Worm (Caenorhabditis elegans) whole organism, young adult: ENCODE data around the gene nspb-2.

Experiments
- C17E4.6 ChIP-seq: fragments of 200-800 bp; sonication (Bioruptor generic); IDR thresholded peaks from 2 replicates; pipeline ENCODE4 v1.3.6; 2022; ENCODE audit warnings: missing genetic modification reagents, missing genetic modification characterization, missing compliant biosample characterization
- D2030.7 ChIP-seq: fragments of 200-800 bp; sonication (Bioruptor generic); IDR thresholded peaks from 2 replicates; pipeline ENCODE4 v1.3.6; 2022; ENCODE audit warnings: missing genetic modification reagents, missing genetic modification characterization, missing compliant biosample characterization
- F10E7.11 ChIP-seq: sonication (generic microtip); optimal IDR thresholded peaks from 2 replicates; lab custom pipeline; 2017; ENCODE audit warnings: mild to moderate bottlenecking, missing genetic modification characterization, moderate library complexity, missing compliant biosample characterization
- F23B12.7 ChIP-seq: sonication (generic microtip); optimal IDR thresholded peaks from 2 replicates; lab custom pipeline; 2017; ENCODE audit warnings: missing genetic modification characterization, mild to moderate bottlenecking, missing compliant biosample characterization, antibody characterized with exemption, moderate library complexity; ENCODE audit not compliant: insufficient read depth
- F33H1.4 ChIP-seq: fragments of 200-800 bp; sonication (Bioruptor generic); IDR thresholded peaks from 2 replicates; pipeline ENCODE4 v1.3.6; 2022; ENCODE audit warnings: missing genetic modification reagents, missing genetic modification characterization, missing compliant biosample characterization
- F52B5.7 ChIP-seq: sonication (generic microtip); optimal IDR thresholded peaks from 2 replicates; lab custom pipeline; 2016; ENCODE audit warnings: mild to moderate bottlenecking, missing genetic modification characterization, missing compliant biosample characterization
- F55B11.4 ChIP-seq: sonication (generic microtip); optimal IDR thresholded peaks from 2 replicates; lab custom pipeline; 2016; ENCODE audit warnings: missing compliant biosample characterization, missing genetic modification characterization, borderline replicate concordance; ENCODE audit not compliant: insufficient read depth
- K12H6.12 ChIP-seq: fragments of 200-800 bp; sonication (Bioruptor generic); optimal IDR thresholded peaks from 2 replicates; lab custom pipeline; 2018; ENCODE audit warnings: mild to moderate bottlenecking, missing genetic modification characterization, missing compliant biosample characterization
- Y56A3A.18 ChIP-seq: fragments of 200-800 bp; sonication (Bioruptor generic); IDR thresholded peaks from 2 replicates; pipeline ENCODE4 v1.3.6; 2022; ENCODE audit warnings: missing genetic modification reagents, missing genetic modification characterization, missing compliant biosample characterization
- Y79H2A.3 ChIP-seq: fragments of 200-800 bp; sonication (Bioruptor generic); conservative IDR thresholded peaks from 2 replicates; pipeline ENCODE4 v1.3.6; 2022; ENCODE audit warnings: missing genetic modification reagents, missing genetic modification characterization, missing compliant biosample characterization
- ZK185.1 ChIP-seq: sonication (generic microtip); optimal IDR thresholded peaks from 2 replicates; lab custom pipeline; 2016; ENCODE audit warnings: mild to moderate bottlenecking, missing genetic modification characterization, missing compliant biosample characterization; ENCODE audit not compliant: poor library complexity, severe bottlenecking
- attf-5 ChIP-seq: fragments of 200-800 bp; sonication (Bioruptor generic); optimal IDR thresholded peaks from 2 replicates; lab custom pipeline; 2018; ENCODE audit warnings: mild to moderate bottlenecking, missing genetic modification characterization, missing compliant biosample characterization
- attf-6 ChIP-seq: fragments of 200-800 bp; sonication (Bioruptor generic); IDR thresholded peaks from 2 replicates; pipeline ENCODE4 v1.3.6; 2022; ENCODE audit warnings: missing genetic modification reagents, missing genetic modification characterization, missing compliant biosample characterization
- ccch-3 ChIP-seq: fragments of 200-800 bp; sonication (Bioruptor generic); optimal IDR thresholded peaks from 2 replicates; lab custom pipeline; 2018; ENCODE audit warnings: mild to moderate bottlenecking, missing genetic modification characterization, missing compliant biosample characterization
- cebp-1 ChIP-seq, 2 experiments: fragments of 200-800 bp in 1 of 2; sonication (Bioruptor generic) in 1 of 2; sonication (generic microtip) in 1 of 2; IDR thresholded peaks in 1 of 2; optimal IDR thresholded peaks in 1 of 2; 2 replicates each; pipeline versions ENCODE4 v1.3.6 to Lab custom; 2017 to 2022; ENCODE audit warnings: missing compliant biosample characterization in 2 of 2, missing genetic modification characterization in 2 of 2, mild to moderate bottlenecking in 1 of 2, missing genetic modification reagents in 1 of 2, moderate library complexity in 1 of 2
- ceh-100 ChIP-seq: fragments of 200-800 bp; sonication (Bioruptor generic); IDR thresholded peaks from 2 replicates; pipeline ENCODE4 v1.3.6; 2022; ENCODE audit warnings: missing genetic modification reagents, missing genetic modification characterization, missing compliant biosample characterization
- ceh-40 ChIP-seq: fragments of 200-800 bp; sonication (Bioruptor generic); IDR thresholded peaks from 2 replicates; pipeline ENCODE4 v1.3.6; 2022; ENCODE audit warnings: missing genetic modification characterization, missing compliant biosample characterization
- ceh-79 ChIP-seq: sonication (generic microtip); optimal IDR thresholded peaks from 2 replicates; lab custom pipeline; 2017; ENCODE audit warnings: mild to moderate bottlenecking, missing genetic modification characterization, missing compliant biosample characterization
- dpl-1 ChIP-seq: fragments of 150-350 bp; optimal IDR thresholded peaks from 2 replicates; lab custom pipeline; 2014; ENCODE audit warnings: missing biosample characterization, missing genetic modification reagents, missing genetic modification characterization
- egl-18 ChIP-seq: fragments of 200-800 bp; sonication (Bioruptor generic); IDR thresholded peaks from 2 replicates; pipeline ENCODE4 v1.3.6; 2022; ENCODE audit warnings: missing genetic modification reagents, missing genetic modification characterization, missing compliant biosample characterization
- egrh-3 ChIP-seq: fragments of 200-800 bp; sonication (Bioruptor generic); IDR thresholded peaks from 2 replicates; pipeline ENCODE4 v1.3.6; 2022; ENCODE audit warnings: missing genetic modification reagents, missing genetic modification characterization, missing compliant biosample characterization
- ekl-4 ChIP-seq: fragments of 200-800 bp; sonication (Bioruptor generic); IDR thresholded peaks from 2 replicates; pipeline ENCODE4 v1.3.6; 2022; ENCODE audit warnings: missing genetic modification reagents, missing genetic modification characterization, missing compliant biosample characterization
- hlh-12 ChIP-seq: sonication (generic microtip); optimal IDR thresholded peaks from 2 replicates; lab custom pipeline; 2016; ENCODE audit warnings: missing genetic modification characterization, missing compliant biosample characterization
- hlh-26 ChIP-seq: fragments of 200-800 bp; sonication (Bioruptor generic); conservative IDR thresholded peaks from 2 replicates; pipeline ENCODE4 v1.3.6; 2022; ENCODE audit warnings: missing genetic modification reagents, missing genetic modification characterization, missing compliant biosample characterization
- hmg-1.2 ChIP-seq: fragments of 200-800 bp; sonication (Bioruptor generic); IDR thresholded peaks from 2 replicates; pipeline ENCODE4 v1.3.6; 2022; ENCODE audit warnings: missing genetic modification reagents, missing genetic modification characterization, missing compliant biosample characterization
- lin-40 ChIP-seq: sonication (generic microtip); optimal IDR thresholded peaks from 2 replicates; lab custom pipeline; 2016; ENCODE audit warnings: missing genetic modification characterization, mild to moderate bottlenecking, missing compliant biosample characterization, missing genotype, missing genetic modification reagents
- lsl-1 ChIP-seq: fragments of 200-800 bp; sonication (Bioruptor generic); optimal IDR thresholded peaks from 2 replicates; lab custom pipeline; 2018; ENCODE audit warnings: mild to moderate bottlenecking, missing genetic modification characterization, moderate library complexity, missing compliant biosample characterization
- madf-6 ChIP-seq: fragments of 200-800 bp; sonication (Bioruptor generic); IDR thresholded peaks from 2 replicates; pipeline ENCODE4 v1.3.6; 2022; ENCODE audit warnings: missing genetic modification reagents, missing genetic modification characterization, missing compliant biosample characterization
- mes-4 ChIP-seq: sonication (generic microtip); optimal IDR thresholded peaks from 2 replicates; lab custom pipeline; 2016; ENCODE audit warnings: missing genotype, missing genetic modification characterization, missing compliant biosample characterization
- nfya-1 ChIP-seq: sonication (generic microtip); optimal IDR thresholded peaks from 2 replicates; lab custom pipeline; 2017; ENCODE audit warnings: antibody characterized with exemption, missing compliant biosample characterization, missing genetic modification characterization, borderline replicate concordance; ENCODE audit not compliant: insufficient read depth
- nfya-2 ChIP-seq: fragments of 200-800 bp; sonication (Bioruptor generic); IDR thresholded peaks from 2 replicates; pipeline ENCODE4 v1.3.6; 2022; ENCODE audit warnings: missing genetic modification reagents, missing genetic modification characterization, missing compliant biosample characterization
- nfyb-1 ChIP-seq: fragments of 200-800 bp; sonication (Bioruptor generic); IDR thresholded peaks from 2 replicates; pipeline ENCODE4 v1.3.6; 2022; ENCODE audit warnings: missing genetic modification reagents, missing genetic modification characterization, missing compliant biosample characterization
- nhr-80 ChIP-seq: sonication (generic microtip); optimal IDR thresholded peaks from 2 replicates; lab custom pipeline; 2016; ENCODE audit warnings: missing genetic modification characterization, missing compliant biosample characterization
- rcor-1 ChIP-seq: fragments of 200-800 bp; sonication (Bioruptor generic); IDR thresholded peaks from 2 replicates; pipeline ENCODE4 v1.3.6; 2022; ENCODE audit warnings: missing genetic modification reagents, missing genetic modification characterization, missing compliant biosample characterization
- rpc-1 ChIP-seq, 2 experiments: fragments of 150-350 bp in 1 of 2; sonication (generic microtip) in 1 of 2; optimal IDR thresholded peaks; 2 replicates each; lab custom pipeline; 2014 to 2018; ENCODE audit warnings: missing biosample characterization in 1 of 2, missing genetic modification characterization in 1 of 2, missing genetic modification reagents in 1 of 2, missing genotype in 1 of 2
- snpc-3.4 ChIP-seq: sonication (generic microtip); optimal IDR thresholded peaks from 2 replicates; lab custom pipeline; 2017; ENCODE audit warnings: missing genetic modification characterization, mild to moderate bottlenecking, missing compliant biosample characterization, antibody characterized with exemption, moderate library complexity, missing genotype, missing genetic modification reagents
- somi-1 ChIP-seq: fragments of 200-800 bp; sonication (Bioruptor generic); optimal IDR thresholded peaks from 2 replicates; lab custom pipeline; 2018; ENCODE audit warnings: mild to moderate bottlenecking, missing genetic modification characterization, missing compliant biosample characterization
- sptf-2 ChIP-seq: fragments of 200-800 bp; sonication (Bioruptor generic); optimal IDR thresholded peaks from 2 replicates; lab custom pipeline; 2018; ENCODE audit warnings: mild to moderate bottlenecking, missing genetic modification characterization, missing compliant biosample characterization
- unc-130 ChIP-seq: sonication (generic microtip); optimal IDR thresholded peaks from 2 replicates; lab custom pipeline; 2016; ENCODE audit warnings: missing genetic modification reagents, missing genetic modification characterization, missing compliant biosample characterization
- zim-3 ChIP-seq: sonication (generic microtip); optimal IDR thresholded peaks from 2 replicates; lab custom pipeline; 2017; ENCODE audit warnings: mild to moderate bottlenecking, missing genetic modification characterization, moderate library complexity, missing compliant biosample characterization
- ztf-18 ChIP-seq: sonication (generic microtip); optimal IDR thresholded peaks from 2 replicates; lab custom pipeline; 2016; ENCODE audit warnings: missing genotype, mild to moderate bottlenecking, missing genetic modification characterization, missing compliant biosample characterization
- ztf-25 ChIP-seq: fragments of 200-800 bp; sonication (Bioruptor generic); IDR thresholded peaks from 2 replicates; pipeline ENCODE4 v1.3.6; 2022; ENCODE audit warnings: missing genetic modification reagents, missing genetic modification characterization, missing compliant biosample characterization
- ztf-26 ChIP-seq: sonication (generic microtip); optimal IDR thresholded peaks from 2 replicates; lab custom pipeline; 2017; ENCODE audit warnings: missing genetic modification characterization, missing compliant biosample characterization
- ztf-28 ChIP-seq: fragments of 200-800 bp; sonication (Bioruptor generic); IDR thresholded peaks from 2 replicates; pipeline ENCODE4 v1.3.6; 2022; ENCODE audit warnings: missing genetic modification reagents, missing genetic modification characterization, missing compliant biosample characterization

Gene nspb-2

ce11 chrIV:6618607-6619006, 27.1 kb downstream of the nspb-2 start:
- TF ChIP-seq nfya-2 (GFP tag; lab: Robert Waterston, UW) (no peak), rcor-1 (GFP tag; lab: Robert Waterston, UW) (no peak), Y79H2A.3 (GFP tag; lab: Robert Waterston, UW) (no peak), nfya-1 (tag; lab: Kevin White, UChicago) (no peak), ekl-4 (no peak), hmg-1.2 (GFP tag; lab: Robert Waterston, UW) (peak; percentile 52; the same call in 1 of the 2 replicates), nhr-80 (tag; lab: Kevin White, UChicago) (peak; percentile 27), attf-5 (GFP tag; lab: Kevin White, UChicago) (peak; percentile 81), lin-40 (tag; lab: Kevin White, UChicago) (peak; percentile 3), ceh-100 (GFP tag; lab: Robert Waterston, UW) (no peak), F52B5.7 (no peak), ztf-18 (peak; percentile 0), ztf-28 (GFP tag; lab: Robert Waterston, UW) (no peak), ztf-26 (tag; lab: Kevin White, UChicago) (no peak), lsl-1 (GFP tag; lab: Kevin White, UChicago) (no peak), nfyb-1 (GFP tag; lab: Robert Waterston, UW) (no peak), cebp-1 (GFP tag; IDR thresholded peaks at IDR 0.05; lab: Robert Waterston, UW) (peak; percentile 83), cebp-1 (tag; optimal IDR thresholded peaks at IDR 0.05; lab: Kevin White, UChicago) (peak; percentile 95)

ce11 chrIV:6621252-6621651, 29.8 kb downstream of the nspb-2 start, which contains the start of gene C01B10.3:
C01B10.3 (minus strand) TSS chrIV:6621352.
- no peak for TF ChIP-seq F33H1.4 (GFP tag; lab: Robert Waterston, UW)
- TF ChIP-seq Y79H2A.3 (GFP tag; lab: Robert Waterston, UW): no peak
- no peak for TF ChIP-seq madf-6 (GFP tag; lab: Robert Waterston, UW)
- no peak for TF ChIP-seq sptf-2 (GFP tag; lab: Kevin White, UChicago)
- no peak for TF ChIP-seq F23B12.7 (tag; lab: Kevin White, UChicago)
- no peak for TF ChIP-seq egrh-3 (GFP tag; lab: Robert Waterston, UW)
- TF ChIP-seq dpl-1 (GFP tag; lab: Kevin White, UChicago): no peak
- TF ChIP-seq ZK185.1 (tag; lab: Kevin White, UChicago): no peak
- TF ChIP-seq attf-6 (GFP tag; lab: Robert Waterston, UW): no peak

- TF ChIP-seq rpc-1 (optimal IDR thresholded peaks at IDR 0.05; lab: Kevin White, UChicago) (no peak), rpc-1 (tag; optimal IDR thresholded peaks at IDR 0.05; lab: Kevin White, UChicago) (no peak), egl-18 (no peak), somi-1 (GFP tag; lab: Kevin White, UChicago) (peak; percentile 4), F10E7.11 (tag; lab: Kevin White, UChicago) (no peak), cebp-1 (GFP tag; IDR thresholded peaks at IDR 0.05; lab: Robert Waterston, UW) (peak; percentile 70), cebp-1 (tag; optimal IDR thresholded peaks at IDR 0.05; lab: Kevin White, UChicago) (peak; percentile 89), mes-4 (no peak), ztf-25 (no peak), hlh-12 (tag; lab: Kevin White, UChicago) (no peak), C17E4.6 (GFP tag; lab: Robert Waterston, UW) (no peak)
These were observed 30.6 kb downstream of the nspb-2 start for ce11 chrIV:6622142-6622541.

ce11 chrIV:6623390-6623789, 31.9 kb downstream of the nspb-2 start, which contains the start of gene C01B10.44:
C01B10.44 (plus strand) TSS chrIV:6623690.
- no peak for TF ChIP-seq hlh-26
- TF ChIP-seq snpc-3.4 (tag; lab: Kevin White, UChicago): no peak
- TF ChIP-seq D2030.7 (GFP tag; lab: Robert Waterston, UW): no peak
- TF ChIP-seq F55B11.4: no peak
- TF ChIP-seq lsl-1 (GFP tag; lab: Kevin White, UChicago): no peak
- no peak for TF ChIP-seq ccch-3 (GFP tag; lab: Kevin White, UChicago)
- no peak for TF ChIP-seq zim-3
- no peak for TF ChIP-seq K12H6.12 (tag; lab: Kevin White, UChicago)
- no peak for TF ChIP-seq unc-130
- no peak for TF ChIP-seq nfya-2 (GFP tag; lab: Robert Waterston, UW)
- no peak for TF ChIP-seq ceh-40 (GFP tag; lab: Robert Waterston, UW)
- no peak for TF ChIP-seq ceh-79 (tag; lab: Kevin White, UChicago)
- TF ChIP-seq Y56A3A.18 (GFP tag; lab: Robert Waterston, UW): no peak
